Fruit fly (Drosophila melanogaster) whole organism, embryonic: Measurements from ENCODE around the gene dsx.

ENCODE experiments used
- Bdp1 ChIP-seq: fragments of 200-800 bp; sonication (Bioruptor generic); optimal IDR thresholded peaks from 3 replicates; lab custom pipeline; 2016; ENCODE audit warnings: missing biosample characterization, missing genetic modification characterization
- CG10147 ChIP-seq: fragments of 200-800 bp; sonication (Bioruptor generic); optimal IDR thresholded peaks from 2 replicates; lab custom pipeline; 2019; ENCODE audit warnings: missing biosample characterization, mild to moderate bottlenecking, missing genetic modification characterization, moderate library complexity
- CG11398 ChIP-seq: fragments of 200-800 bp; sonication (Bioruptor generic); optimal IDR thresholded peaks from 2 replicates; lab custom pipeline; 2016; ENCODE audit warnings: missing biosample characterization, missing genetic modification characterization
- CG11456 ChIP-seq: fragments of 200-800 bp; sonication (Bioruptor generic); IDR thresholded peaks from 3 replicates; pipeline ENCODE4 v1.3.6; 2022; ENCODE audit warnings: missing biosample characterization, missing genetic modification characterization
- CG11560 ChIP-seq: fragments of 200-800 bp; sonication (Bioruptor generic); IDR thresholded peaks from 3 replicates; pipeline ENCODE4 v1.3.6; 2022; ENCODE audit warnings: missing biosample characterization, missing genetic modification characterization
- CG12744 ChIP-seq: fragments of 200-800 bp; sonication (Bioruptor generic); optimal IDR thresholded peaks from 2 replicates; lab custom pipeline; 2016; ENCODE audit warnings: missing biosample characterization, missing genetic modification characterization
- CG15011 ChIP-seq: fragments of 200-800 bp; sonication (Bioruptor generic); optimal IDR thresholded peaks from 3 replicates; lab custom pipeline; 2018; ENCODE audit warnings: missing biosample characterization, mild to moderate bottlenecking, missing genetic modification characterization
- CG15479 ChIP-seq: fragments of 200-800 bp; sonication (Bioruptor generic); optimal IDR thresholded peaks from 3 replicates; lab custom pipeline; 2019; ENCODE audit warnings: missing biosample characterization, mild to moderate bottlenecking, missing genetic modification characterization, moderate library complexity
- CG16813 ChIP-seq: fragments of 200-800 bp; sonication (Bioruptor generic); IDR thresholded peaks from 3 replicates; pipeline ENCODE4 v1.3.6; 2022; ENCODE audit warnings: missing biosample characterization, missing genetic modification characterization; ENCODE audit not compliant: partially characterized antibody
- CG17912 ChIP-seq: fragments of 200-800 bp; sonication (Bioruptor generic); optimal IDR thresholded peaks from 2 replicates; lab custom pipeline; 2018; ENCODE audit warnings: missing biosample characterization, mild to moderate bottlenecking, missing genetic modification characterization
- CG3281 ChIP-seq: fragments of 200-800 bp; sonication (Bioruptor generic); optimal IDR thresholded peaks from 3 replicates; lab custom pipeline; 2017; ENCODE audit warnings: missing biosample characterization, mild to moderate bottlenecking, missing genetic modification characterization
- CG34224 ChIP-seq: fragments of 200-800 bp; sonication (Bioruptor generic); IDR thresholded peaks from 3 replicates; pipeline ENCODE4 v1.3.6; 2022; ENCODE audit warnings: missing biosample characterization, missing genetic modification characterization; ENCODE audit not compliant: partially characterized antibody
- CG43689 ChIP-seq: fragments of 200-800 bp; sonication (Bioruptor generic); IDR thresholded peaks from 2 replicates; pipeline ENCODE4 v1.3.6; 2022; ENCODE audit warnings: missing biosample characterization, missing genetic modification characterization
- CG7928 ChIP-seq: fragments of 200-800 bp; sonication (Bioruptor generic); optimal IDR thresholded peaks from 2 replicates; lab custom pipeline; 2017; ENCODE audit warnings: missing biosample characterization, mild to moderate bottlenecking, missing genetic modification characterization
- CG8359 ChIP-seq: fragments of 200-800 bp; sonication (Bioruptor generic); optimal IDR thresholded peaks from 2 replicates; lab custom pipeline; 2017; ENCODE audit warnings: missing biosample characterization, mild to moderate bottlenecking, missing genetic modification characterization, borderline replicate concordance
- CG9609 ChIP-seq: fragments of 200-800 bp; sonication (Bioruptor generic); optimal IDR thresholded peaks from 3 replicates; lab custom pipeline; 2016; ENCODE audit warnings: missing biosample characterization, missing genetic modification characterization
- CkIIα-i1 ChIP-seq: fragments of 200-800 bp; sonication (Bioruptor generic); IDR thresholded peaks from 2 replicates; pipeline ENCODE4 v1.3.6; 2022; ENCODE audit warnings: missing biosample characterization, missing genetic modification characterization
- Doc3 ChIP-seq: fragments of 200-800 bp; sonication (Bioruptor generic); IDR thresholded peaks from 3 replicates; pipeline ENCODE4 v1.3.6; 2022; ENCODE audit warnings: missing biosample characterization, missing genetic modification characterization; ENCODE audit not compliant: partially characterized antibody
- Dref ChIP-seq: fragments of 200-800 bp; sonication (Bioruptor generic); IDR thresholded peaks from 2 replicates; pipeline ENCODE4 v1.3.6; 2022; ENCODE audit warnings: missing biosample characterization, missing genetic modification characterization
- E2f1 ChIP-seq: fragments of 200-800 bp; sonication (Bioruptor generic); IDR thresholded peaks from 2 replicates; pipeline ENCODE4 v1.3.6; 2022; ENCODE audit warnings: missing biosample characterization, missing genetic modification characterization
- Gsc ChIP-seq: fragments of 200-800 bp; sonication (Bioruptor generic); IDR thresholded peaks from 2 replicates; pipeline ENCODE4 v1.3.6; 2022; ENCODE audit warnings: missing biosample characterization, missing genetic modification characterization
- HHEX ChIP-seq: fragments of 200-800 bp; sonication (Bioruptor generic); optimal IDR thresholded peaks from 3 replicates; lab custom pipeline; 2017; ENCODE audit warnings: missing biosample characterization, mild to moderate bottlenecking, missing genetic modification characterization, missing genetic modification reagents
- HLH54F ChIP-seq: fragments of 200-800 bp; sonication (Bioruptor generic); optimal IDR thresholded peaks from 3 replicates; lab custom pipeline; 2016; ENCODE audit warnings: missing biosample characterization, missing genetic modification characterization
- HmgZ ChIP-seq: fragments of 200-800 bp; sonication (Bioruptor generic); optimal IDR thresholded peaks from 2 replicates; lab custom pipeline; 2018; ENCODE audit warnings: missing biosample characterization, mild to moderate bottlenecking, missing genetic modification characterization
- Lim3 ChIP-seq: fragments of 200-800 bp; sonication (Bioruptor generic); IDR thresholded peaks from 2 replicates; pipeline ENCODE4 v1.3.6; 2022; ENCODE audit warnings: missing biosample characterization, missing genetic modification characterization
- NK7.1 ChIP-seq: fragments of 200-800 bp; sonication (Bioruptor generic); optimal IDR thresholded peaks from 3 replicates; lab custom pipeline; 2016; ENCODE audit warnings: missing biosample characterization, missing genetic modification characterization
- Opbp ChIP-seq: fragments of 200-800 bp; sonication (Bioruptor generic); IDR thresholded peaks from 3 replicates; pipeline ENCODE4 v1.3.6; 2022; ENCODE audit warnings: missing biosample characterization, missing genetic modification characterization; ENCODE audit not compliant: partially characterized antibody
- Ptx1 ChIP-seq: fragments of 200-800 bp; sonication (Bioruptor generic); IDR thresholded peaks from 2 replicates; pipeline ENCODE4 v1.3.6; 2022; ENCODE audit warnings: missing biosample characterization, missing genetic modification characterization
- Rfx ChIP-seq: fragments of 200-800 bp; sonication (Bioruptor generic); IDR thresholded peaks from 2 replicates; pipeline ENCODE4 v1.3.6; 2022; ENCODE audit warnings: missing biosample characterization, missing genetic modification characterization
- Six4 ChIP-seq: fragments of 200-800 bp; sonication (Bioruptor generic); optimal IDR thresholded peaks from 2 replicates; lab custom pipeline; 2016; ENCODE audit warnings: missing biosample characterization, missing genetic modification characterization
- Spps ChIP-seq: fragments of 200-800 bp; sonication (Bioruptor generic); optimal IDR thresholded peaks from 2 replicates; lab custom pipeline; 2018; ENCODE audit warnings: missing biosample characterization, mild to moderate bottlenecking, missing genetic modification characterization
- Sry-δ ChIP-seq: fragments of 200-800 bp; sonication (Bioruptor generic); optimal IDR thresholded peaks from 2 replicates; lab custom pipeline; 2016; ENCODE audit warnings: missing biosample characterization, missing genetic modification characterization
- Ssrp ChIP-seq: fragments of 200-800 bp; sonication (Bioruptor generic); optimal IDR thresholded peaks from 2 replicates; lab custom pipeline; 2018; ENCODE audit warnings: missing biosample characterization, mild to moderate bottlenecking, missing genetic modification characterization, moderate library complexity
- Trl ChIP-seq, 3 experiments: fragments of >200 bp in 2 of 3; fragments of 200-800 bp in 1 of 3; sonication (Bioruptor generic) in 1 of 3; optimal IDR thresholded peaks; 2 replicates in 1 of 3; 3 replicates in 2 of 3; lab custom pipeline; 2016 to 2017; ENCODE audit warnings: missing biosample characterization in 1 of 3, missing genetic modification characterization in 1 of 3
- al ChIP-seq: fragments of 200-800 bp; sonication (Bioruptor generic); IDR thresholded peaks from 2 replicates; pipeline ENCODE4 v1.3.6; 2022; ENCODE audit warnings: missing biosample characterization, missing genetic modification characterization
- bab2 ChIP-seq: fragments of 200-800 bp; sonication (Bioruptor generic); optimal IDR thresholded peaks from 2 replicates; lab custom pipeline; 2016; ENCODE audit warnings: missing biosample characterization, missing genetic modification characterization
- cas ChIP-seq: fragments of 200-800 bp; sonication (Bioruptor generic); IDR thresholded peaks from 2 replicates; pipeline ENCODE4 v1.3.6; 2022; ENCODE audit warnings: missing biosample characterization, missing genetic modification characterization
- crc ChIP-seq: fragments of 200-800 bp; sonication (Bioruptor generic); optimal IDR thresholded peaks from 2 replicates; lab custom pipeline; 2016; ENCODE audit warnings: missing biosample characterization, missing genetic modification characterization
- da ChIP-seq: fragments of 200-800 bp; sonication (Bioruptor generic); optimal IDR thresholded peaks from 2 replicates; lab custom pipeline; 2016; ENCODE audit warnings: missing biosample characterization, missing genetic modification characterization
- dysf ChIP-seq: fragments of 200-800 bp; sonication (Bioruptor generic); IDR thresholded peaks from 3 replicates; pipeline ENCODE4 v1.3.6; 2022; ENCODE audit warnings: missing biosample characterization, missing genetic modification characterization
- fd96Cb ChIP-seq: fragments of 200-800 bp; sonication (Bioruptor generic); optimal IDR thresholded peaks from 2 replicates; lab custom pipeline; 2018; ENCODE audit warnings: missing biosample characterization, mild to moderate bottlenecking, missing genetic modification characterization, moderate library complexity
- gcm2 ChIP-seq: fragments of 200-800 bp; sonication (Bioruptor generic); optimal IDR thresholded peaks from 2 replicates; lab custom pipeline; 2016; ENCODE audit warnings: missing biosample characterization, missing genetic modification characterization
- jumu ChIP-seq: fragments of 200-800 bp; sonication (Bioruptor generic); optimal IDR thresholded peaks from 3 replicates; lab custom pipeline; 2016; ENCODE audit warnings: missing biosample characterization, missing genetic modification characterization
- kay ChIP-seq: fragments of 200-800 bp; sonication (Bioruptor generic); optimal IDR thresholded peaks from 2 replicates; lab custom pipeline; 2016; ENCODE audit warnings: missing biosample characterization, missing genetic modification characterization
- ken ChIP-seq: fragments of 200-800 bp; sonication (Bioruptor generic); IDR thresholded peaks from 3 replicates; pipeline ENCODE4 v1.3.6; 2022; ENCODE audit warnings: missing biosample characterization, missing genetic modification characterization
- lab ChIP-seq: fragments of 200-800 bp; sonication (Bioruptor generic); optimal IDR thresholded peaks from 3 replicates; lab custom pipeline; 2017; ENCODE audit warnings: missing biosample characterization, missing genetic modification characterization, mild to moderate bottlenecking, moderate library complexity, missing genetic modification reagents
- lbe ChIP-seq: fragments of 200-800 bp; sonication (Bioruptor generic); optimal IDR thresholded peaks from 2 replicates; lab custom pipeline; 2016; ENCODE audit warnings: missing biosample characterization, mild to moderate bottlenecking, missing genetic modification characterization
- pita ChIP-seq: fragments of 200-800 bp; sonication (Bioruptor generic); optimal IDR thresholded peaks from 2 replicates; lab custom pipeline; 2017; ENCODE audit warnings: missing biosample characterization, mild to moderate bottlenecking, missing genetic modification characterization
- pum ChIP-seq: fragments of 200-800 bp; sonication (Bioruptor generic); optimal IDR thresholded peaks from 2 replicates; lab custom pipeline; 2016; ENCODE audit warnings: missing biosample characterization, missing genetic modification characterization
- sens-2 ChIP-seq: fragments of 200-800 bp; sonication (Bioruptor generic); IDR thresholded peaks from 2 replicates; pipeline ENCODE4 v1.3.6; 2022; ENCODE audit warnings: missing biosample characterization, missing genetic modification characterization
- so ChIP-seq: fragments of 200-800 bp; sonication (Bioruptor generic); IDR thresholded peaks from 3 replicates; pipeline ENCODE4 v1.3.6; 2022; ENCODE audit warnings: missing biosample characterization, missing genetic modification characterization
- wdn ChIP-seq: fragments of 200-800 bp; sonication (Bioruptor generic); IDR thresholded peaks from 2 replicates; pipeline ENCODE4 v1.3.6; 2022; ENCODE audit warnings: missing biosample characterization, missing genetic modification characterization

The dsx gene

dm6 chr3R:7920196-7920595 lies 47.0 kb downstream of the dsx start, which contains the start of the genes CG10445 and lds (continued):
- TF ChIP-seq CG11560 (peak; percentile 72; the same call in 2 of the 3 replicates), CG9609 (GFP tag; lab: Kevin White, UChicago) (peak; percentile 13), CkIIα-i1 (GFP tag; lab: Robert Waterston, UW) (no peak), jumu (GFP tag; lab: Kevin White, UChicago) (peak; percentile 67), Gsc (GFP tag; lab: Robert Waterston, UW) (no peak), HmgZ (tag; lab: Kevin White, UChicago) (peak; percentile 27), CG11398 (GFP tag; lab: Kevin White, UChicago) (no peak), so (GFP tag; lab: Robert Waterston, UW) (no peak), kay (GFP tag; lab: Kevin White, UChicago) (no peak), wdn (GFP tag; lab: Robert Waterston, UW) (no peak), gcm2 (no peak), Opbp (GFP tag; lab: Robert Waterston, UW) (peak; percentile 91), Lim3 (GFP tag; lab: Robert Waterston, UW) (no peak), CG8359 (GFP tag; lab: Kevin White, UChicago) (no peak), lbe (GFP tag; lab: Kevin White, UChicago) (no peak), bab2 (GFP tag; lab: Kevin White, UChicago) (no peak), da (GFP tag; lab: Kevin White, UChicago) (no peak), crc (GFP tag; lab: Kevin White, UChicago) (no peak), CG15011 (no peak), Doc3 (GFP tag; lab: Robert Waterston, UW) (peak; percentile 84), al (GFP tag; lab: Robert Waterston, UW) (no peak), CG34224 (GFP tag; lab: Robert Waterston, UW) (peak; percentile 76), Dref (peak; percentile 92), E2f1 (GFP tag; lab: Robert Waterston, UW) (no peak), Trl (optimal IDR thresholded peaks at IDR 0.05; lab: Kevin White, UChicago) (no peak), Trl (GFP tag; optimal IDR thresholded peaks at IDR 0.05; lab: Kevin White, UChicago) (peak; percentile 5), NK7.1 (no peak), cas (GFP tag; lab: Robert Waterston, UW) (no peak), fd96Cb (tag; lab: Kevin White, UChicago) (no peak), pita (GFP tag; lab: Kevin White, UChicago) (no peak), CG7928 (GFP tag; lab: Kevin White, UChicago) (no peak), ken (GFP tag; lab: Robert Waterston, UW) (no peak), CG43689 (GFP tag; lab: Robert Waterston, UW) (no peak), lab (GFP tag; lab: Kevin White, UChicago) (no peak), CG17912 (GFP tag; lab: Kevin White, UChicago) (no peak), CG12744 (GFP tag; lab: Kevin White, UChicago) (no peak), Sry-δ (peak; percentile 86), Spps (tag; lab: Kevin White, UChicago) (no peak), Ptx1 (GFP tag; lab: Robert Waterston, UW) (0 out of 2 replicates have a peak, but pooled peaks have one; percentile 27), CG11456 (GFP tag; lab: Robert Waterston, UW) (no peak), dysf (GFP tag; lab: Robert Waterston, UW) (no peak), CG16813 (peak; percentile 88), Rfx (GFP tag; lab: Robert Waterston, UW) (peak; percentile 67), sens-2 (GFP tag; lab: Robert Waterston, UW) (no peak), CG10147 (GFP tag; lab: Kevin White, UChicago) (no peak), HHEX (GFP tag; lab: Kevin White, UChicago) (no peak), HLH54F (GFP tag; lab: Kevin White, UChicago) (peak; percentile 29), CG3281 (GFP tag; lab: Kevin White, UChicago) (no peak), CG15479 (GFP tag; lab: Kevin White, UChicago) (no peak), pum (GFP tag; lab: Kevin White, UChicago) (no peak), Bdp1 (GFP tag; lab: Kevin White, UChicago) (no peak), Ssrp (tag; lab: Kevin White, UChicago) (no peak), Six4 (no peak)
